Fruit fly (Drosophila melanogaster): ENCODE measurements around the gene CG12121.

dm6 chrX:9243417-9243884 lies 11.3 kb upstream of the CG12121 start, which contains the start of the genes mxc and Larp7:
- TF ChIP-seq usp (GFP tag; optimal IDR thresholded peaks at IDR 0.05): no peak
- no peak for TF ChIP-seq brk (GFP tag; optimal IDR thresholded peaks at IDR 0.05)
- TF ChIP-seq psq (GFP tag; optimal IDR thresholded peaks at IDR 0.05): peak; percentile 42
- TF ChIP-seq dsf (GFP tag; optimal IDR thresholded peaks at IDR 0.05; ENCODE audit: borderline replicate concordance): no peak
- peak; percentile 58 for TF ChIP-seq dmrt93B (GFP tag; optimal IDR thresholded peaks at IDR 0.05)
- no peak for TF ChIP-seq jim (GFP tag; optimal IDR thresholded peaks at IDR 0.05)
- peak; percentile 74 for TF ChIP-seq rgr (GFP tag; optimal IDR thresholded peaks at IDR 0.05)
- TF ChIP-seq br (GFP tag; optimal IDR thresholded peaks at IDR 0.05): no peak
- TF ChIP-seq Rel (GFP tag; optimal IDR thresholded peaks at IDR 0.05): no peak
- TF ChIP-seq Rel (tag; optimal IDR thresholded peaks at IDR 0.05): peak; percentile 62
- no peak for TF ChIP-seq sv (GFP tag; optimal IDR thresholded peaks at IDR 0.05)
- no peak for TF ChIP-seq h (GFP tag; optimal IDR thresholded peaks at IDR 0.05)
- TF ChIP-seq Dif (GFP tag; optimal IDR thresholded peaks at IDR 0.05; ENCODE audit: partially characterized antibody): no peak
- TF ChIP-seq CrebA (GFP tag; optimal IDR thresholded peaks at IDR 0.05; ENCODE audit: borderline replicate concordance): no peak
- TF ChIP-seq Myc (optimal IDR thresholded peaks at IDR 0.05): no peak
